Fruit fly (Drosophila melanogaster) whole organism, embryonic: ENCODE measurements around the gene Antp.

Experiments used
- ATbp ChIP-seq: fragments of 200-800 bp; sonication (Bioruptor generic); optimal IDR thresholded peaks from 2 replicates; lab custom pipeline; 2017; ENCODE audit warnings: missing biosample characterization, mild to moderate bottlenecking, missing genetic modification characterization, missing genetic modification reagents
- Atf6 ChIP-seq: fragments of 200-800 bp; sonication (Bioruptor generic); IDR thresholded peaks from 2 replicates; pipeline ENCODE4 v1.3.6; 2022; ENCODE audit warnings: missing biosample characterization, missing genetic modification characterization
- CG10979 ChIP-seq: fragments of 200-800 bp; sonication (Bioruptor generic); optimal IDR thresholded peaks from 2 replicates; lab custom pipeline; 2018; ENCODE audit warnings: missing biosample characterization, mild to moderate bottlenecking, missing genetic modification characterization, moderate library complexity
- CG12155 ChIP-seq: fragments of 200-800 bp; sonication (Bioruptor generic); optimal IDR thresholded peaks from 3 replicates; lab custom pipeline; 2016; ENCODE audit warnings: missing biosample characterization, missing genetic modification characterization
- CG14710 ChIP-seq: fragments of 200-800 bp; sonication (Bioruptor generic); optimal IDR thresholded peaks from 3 replicates; lab custom pipeline; 2019; ENCODE audit warnings: missing biosample characterization, mild to moderate bottlenecking, missing genetic modification characterization, moderate library complexity
- CG15479 ChIP-seq: fragments of 200-800 bp; sonication (Bioruptor generic); optimal IDR thresholded peaks from 3 replicates; lab custom pipeline; 2019; ENCODE audit warnings: missing biosample characterization, mild to moderate bottlenecking, missing genetic modification characterization, moderate library complexity
- CG18476 ChIP-seq: fragments of 200-800 bp; sonication (Bioruptor generic); optimal IDR thresholded peaks from 2 replicates; lab custom pipeline; 2016; ENCODE audit warnings: missing biosample characterization, mild to moderate bottlenecking, missing genetic modification characterization
- CG2199 ChIP-seq: fragments of 200-800 bp; sonication (Bioruptor generic); IDR thresholded peaks from 3 replicates; pipeline ENCODE4 v1.3.6; 2022; ENCODE audit warnings: missing biosample characterization, missing genetic modification characterization
- CG32767 ChIP-seq: fragments of 200-800 bp; sonication (Bioruptor generic); IDR thresholded peaks from 2 replicates; pipeline ENCODE4 v1.3.6; 2022; ENCODE audit warnings: missing biosample characterization, missing genetic modification characterization
- CG43689 ChIP-seq: fragments of 200-800 bp; sonication (Bioruptor generic); IDR thresholded peaks from 2 replicates; pipeline ENCODE4 v1.3.6; 2022; ENCODE audit warnings: missing biosample characterization, missing genetic modification characterization
- CG7271 ChIP-seq: fragments of 200-800 bp; sonication (Bioruptor generic); optimal IDR thresholded peaks from 2 replicates; lab custom pipeline; 2018; ENCODE audit warnings: missing biosample characterization, mild to moderate bottlenecking, missing genetic modification characterization, moderate library complexity
- CG7963 ChIP-seq: fragments of 200-800 bp; sonication (Bioruptor generic); IDR thresholded peaks from 3 replicates; pipeline ENCODE4 v1.3.6; 2022; ENCODE audit warnings: missing biosample characterization, missing genetic modification characterization; ENCODE audit not compliant: partially characterized antibody
- D ChIP-seq, 2 experiments: fragments of 200-800 bp in 1 of 2; fragments of >200 bp in 1 of 2; sonication (Bioruptor generic) in 1 of 2; optimal IDR thresholded peaks; 2 replicates in 1 of 2; 3 replicates in 1 of 2; lab custom pipeline; 2017; ENCODE audit warnings: mild to moderate bottlenecking in 1 of 2, missing biosample characterization in 1 of 2, missing genetic modification characterization in 1 of 2, missing genetic modification reagents in 1 of 2
- Dbx ChIP-seq: fragments of 200-800 bp; sonication (Bioruptor generic); IDR thresholded peaks from 3 replicates; pipeline ENCODE4 v1.3.6; 2022; ENCODE audit warnings: missing biosample characterization, missing genetic modification characterization
- Doc3 ChIP-seq: fragments of 200-800 bp; sonication (Bioruptor generic); IDR thresholded peaks from 3 replicates; pipeline ENCODE4 v1.3.6; 2022; ENCODE audit warnings: missing biosample characterization, missing genetic modification characterization; ENCODE audit not compliant: partially characterized antibody
- HmgD ChIP-seq: fragments of 200-800 bp; sonication (Bioruptor generic); optimal IDR thresholded peaks from 3 replicates; lab custom pipeline; 2016; ENCODE audit warnings: missing biosample characterization, missing genetic modification characterization
- HmgZ ChIP-seq: fragments of 200-800 bp; sonication (Bioruptor generic); optimal IDR thresholded peaks from 2 replicates; lab custom pipeline; 2018; ENCODE audit warnings: missing biosample characterization, mild to moderate bottlenecking, missing genetic modification characterization
- Kr ChIP-seq: fragments of 200-800 bp; sonication (Bioruptor generic); optimal IDR thresholded peaks from 2 replicates; lab custom pipeline; 2017; ENCODE audit warnings: missing biosample characterization, mild to moderate bottlenecking, missing genetic modification characterization
- bigmax ChIP-seq: fragments of 200-800 bp; sonication (Bioruptor generic); optimal IDR thresholded peaks from 2 replicates; lab custom pipeline; 2018; ENCODE audit warnings: missing biosample characterization, mild to moderate bottlenecking, missing genetic modification characterization
- br ChIP-seq: fragments of >200 bp; optimal IDR thresholded peaks from 2 replicates; lab custom pipeline; 2017
- cad ChIP-seq: fragments of >200 bp; optimal IDR thresholded peaks from 2 replicates; lab custom pipeline; 2017; ENCODE audit warnings: missing biosample characterization, missing genetic modification characterization
- danr ChIP-seq: fragments of 200-800 bp; sonication (Bioruptor generic); IDR thresholded peaks from 2 replicates; pipeline ENCODE4 v1.3.6; 2022; ENCODE audit warnings: missing biosample characterization, missing genetic modification characterization
- fd102C ChIP-seq: fragments of 200-800 bp; sonication (Bioruptor generic); optimal IDR thresholded peaks from 2 replicates; lab custom pipeline; 2018; ENCODE audit warnings: missing biosample characterization, mild to moderate bottlenecking, missing genetic modification characterization, moderate library complexity
- gsb-n ChIP-seq: fragments of 200-800 bp; sonication (Bioruptor generic); optimal IDR thresholded peaks from 3 replicates; lab custom pipeline; 2018; ENCODE audit warnings: missing biosample characterization, mild to moderate bottlenecking, missing genetic modification characterization
- hb ChIP-seq: fragments of 200-800 bp; sonication (Bioruptor generic); IDR thresholded peaks from 3 replicates; pipeline ENCODE4 v1.3.6; 2022; ENCODE audit warnings: missing biosample characterization, missing genetic modification characterization; ENCODE audit not compliant: partially characterized antibody
- kay ChIP-seq: fragments of 200-800 bp; sonication (Bioruptor generic); optimal IDR thresholded peaks from 2 replicates; lab custom pipeline; 2016; ENCODE audit warnings: missing biosample characterization, missing genetic modification characterization
- mld ChIP-seq: fragments of 200-800 bp; sonication (Bioruptor generic); IDR thresholded peaks from 3 replicates; pipeline ENCODE4 v1.3.6; 2022; ENCODE audit warnings: missing biosample characterization, missing genetic modification characterization; ENCODE audit not compliant: partially characterized antibody
- nerfin-1 ChIP-seq: fragments of 200-800 bp; sonication (Bioruptor generic); optimal IDR thresholded peaks from 3 replicates; lab custom pipeline; 2019; ENCODE audit warnings: missing biosample characterization, mild to moderate bottlenecking, missing genetic modification characterization, moderate library complexity
- oc ChIP-seq: fragments of 200-800 bp; sonication (Bioruptor generic); optimal IDR thresholded peaks from 2 replicates; lab custom pipeline; 2018; ENCODE audit warnings: missing biosample characterization, mild to moderate bottlenecking, missing genetic modification characterization, moderate library complexity
- otp ChIP-seq: fragments of 200-800 bp; sonication (Bioruptor generic); IDR thresholded peaks from 3 replicates; pipeline ENCODE4, ENCODE4 v1.3.6; 2022; ENCODE audit warnings: missing biosample characterization, missing genetic modification characterization
- pros ChIP-seq: fragments of 200-800 bp; sonication (Bioruptor generic); optimal IDR thresholded peaks from 3 replicates; lab custom pipeline; 2019; ENCODE audit warnings: missing biosample characterization, mild to moderate bottlenecking, missing genetic modification characterization, moderate library complexity
- tll ChIP-seq, 2 experiments: fragments of 200-800 bp in 1 of 2; fragments of >200 bp in 1 of 2; sonication (Bioruptor generic) in 1 of 2; optimal IDR thresholded peaks; 2 replicates each; lab custom pipeline; 2017 to 2019; ENCODE audit warnings: missing biosample characterization in 2 of 2, missing genetic modification characterization in 2 of 2, mild to moderate bottlenecking in 1 of 2, moderate library complexity in 1 of 2
- ttk ChIP-seq: fragments of 200-800 bp; sonication (Bioruptor generic); IDR thresholded peaks from 2 replicates; pipeline ENCODE4 v2.1.2; 2022; ENCODE audit warnings: missing biosample characterization, missing genetic modification characterization
- usp ChIP-seq: fragments of >200 bp; optimal IDR thresholded peaks from 2 replicates; lab custom pipeline; 2017; ENCODE audit warnings: missing biosample characterization, missing genetic modification characterization
- vnd ChIP-seq: fragments of 200-800 bp; sonication (Bioruptor generic); IDR thresholded peaks from 3 replicates; pipeline ENCODE4 v1.3.6; 2022; ENCODE audit warnings: missing biosample characterization, missing genetic modification characterization; ENCODE audit not compliant: partially characterized antibody
- wek ChIP-seq: fragments of 200-800 bp; sonication (Bioruptor generic); optimal IDR thresholded peaks from 3 replicates; lab custom pipeline; 2018; ENCODE audit warnings: missing biosample characterization, mild to moderate bottlenecking, missing genetic modification characterization, moderate library complexity
- zen ChIP-seq: fragments of 200-800 bp; sonication (Bioruptor generic); optimal IDR thresholded peaks from 3 replicates; lab custom pipeline; 2018; ENCODE audit warnings: missing biosample characterization, mild to moderate bottlenecking, missing genetic modification characterization, moderate library complexity

Antp gene

dm6 chr3R:6863769-6864393 is 135.1 kb downstream of the Antp start, which contains the start of gene ftz:
Gene ftz, plus strand, starts transcription at chr3R:6864324.
- TF ChIP-seq Doc3 (GFP tag; lab: Robert Waterston, UW): no peak
- TF ChIP-seq br: no peak
- TF ChIP-seq Kr (GFP tag; lab: Kevin White, UChicago): peak; percentile 27
- no peak for TF ChIP-seq mld
- TF ChIP-seq ttk (GFP tag; lab: Robert Waterston, UW): no peak
- no peak for TF ChIP-seq danr (GFP tag; lab: Robert Waterston, UW)
- TF ChIP-seq D (optimal IDR thresholded peaks at IDR 0.05; lab: Kevin White, UChicago): peak; percentile 87
- no peak for TF ChIP-seq D (GFP tag; optimal IDR thresholded peaks at IDR 0.05; lab: Kevin White, UChicago)
- peak; percentile 89 for TF ChIP-seq CG15479
- peak; percentile 17; the same call in 1 of the 3 replicates for TF ChIP-seq hb (GFP tag; lab: Robert Waterston, UW)
- peak; percentile 99 for TF ChIP-seq zen (tag; lab: Kevin White, UChicago)
- TF ChIP-seq CG7271 (tag; lab: Kevin White, UChicago): peak; percentile 96
- peak in 1 of 2 experiments; percentile 93 for TF ChIP-seq tll (GFP tag; optimal IDR thresholded peaks at IDR 0.05; lab: Kevin White, UChicago)
- peak; percentile 12 for TF ChIP-seq fd102C (GFP tag; lab: Kevin White, UChicago)
- no peak for TF ChIP-seq ATbp (GFP tag; lab: Kevin White, UChicago)
- TF ChIP-seq cad: peak; percentile 100
- TF ChIP-seq, all 482 proteins: peak for 9

dm6 chr3R:6862577-6862976 is 136.5 kb downstream of the Antp start:
- TF ChIP-seq CG2199 (GFP tag; lab: Robert Waterston, UW) (no peak), Doc3 (GFP tag; lab: Robert Waterston, UW) (no peak), Atf6 (GFP tag; lab: Robert Waterston, UW) (no peak), Dbx (no peak), otp (GFP tag; lab: Robert Waterston, UW) (no peak), HmgD (no peak), CG18476 (no peak), pros (GFP tag; lab: Kevin White, UChicago) (peak; percentile 75), bigmax (no peak), kay (GFP tag; lab: Kevin White, UChicago) (no peak), CG10979 (tag; lab: Kevin White, UChicago) (no peak), CG7963 (GFP tag; lab: Robert Waterston, UW) (no peak), vnd (GFP tag; lab: Robert Waterston, UW) (no peak), usp (GFP tag; lab: Kevin White, UChicago) (no peak), CG12155 (GFP tag; lab: Kevin White, UChicago) (no peak), oc (no peak), tll (GFP tag; optimal IDR thresholded peaks at IDR 0.05; lab: Kevin White, UChicago) (peak in 1 of 2 experiments; percentile 7), wek (GFP tag; lab: Kevin White, UChicago) (peak; percentile 12), gsb-n (tag; lab: Kevin White, UChicago) (no peak), HmgZ (no peak), CG14710 (tag; lab: Kevin White, UChicago) (no peak), nerfin-1 (tag; lab: Kevin White, UChicago) (peak; percentile 65), CG32767 (GFP tag; lab: Robert Waterston, UW) (no peak)
- TF ChIP-seq, all 482 proteins: peak for 4

- TF ChIP-seq zen (tag; lab: Kevin White, UChicago) (peak; percentile 54), tll (GFP tag; optimal IDR thresholded peaks at IDR 0.05; lab: Kevin White, UChicago) (peak in 1 of 2 experiments; percentile 82), CG43689 (no peak), cad (peak; percentile 35)
These were observed 139.0 kb downstream of the Antp start for dm6 chr3R:6860042-6860441.
